Fruit fly (Drosophila melanogaster) whole organism, prepupa: ENCODE measurements around the gene CG44325.

Source experiments
- CG10631 ChIP-seq: fragments of 200-800 bp; sonication (Bioruptor generic); optimal IDR thresholded peaks from 2 replicates; lab custom pipeline; 2016; ENCODE audit warnings: missing biosample characterization, missing genetic modification characterization
- CG10669 ChIP-seq: fragments of 200-800 bp; sonication (Bioruptor generic); optimal IDR thresholded peaks from 3 replicates; lab custom pipeline; 2018; ENCODE audit warnings: missing biosample characterization, mild to moderate bottlenecking, missing genetic modification characterization, moderate library complexity
- CG11762 ChIP-seq: fragments of 200-800 bp; sonication (Bioruptor generic); optimal IDR thresholded peaks from 3 replicates; lab custom pipeline; 2016; ENCODE audit warnings: missing biosample characterization, missing genetic modification characterization; ENCODE audit not compliant: insufficient read depth
- CG11902 ChIP-seq: fragments of 200-800 bp; sonication (Bioruptor generic); optimal IDR thresholded peaks from 3 replicates; lab custom pipeline; 2016; ENCODE audit warnings: missing biosample characterization, missing genetic modification characterization
- CG15336 ChIP-seq: fragments of 200-800 bp; sonication (Bioruptor generic); IDR thresholded peaks from 2 replicates; pipeline ENCODE4 v1.3.6; 2022; ENCODE audit warnings: missing biosample characterization, missing genetic modification characterization
- CG1621 ChIP-seq: fragments of 200-800 bp; sonication (Bioruptor generic); optimal IDR thresholded peaks from 3 replicates; lab custom pipeline; 2018; ENCODE audit warnings: missing biosample characterization, mild to moderate bottlenecking, missing genetic modification characterization
- CG16779 ChIP-seq: fragments of 200-800 bp; sonication (Bioruptor generic); optimal IDR thresholded peaks from 3 replicates; lab custom pipeline; 2017; ENCODE audit warnings: missing biosample characterization, mild to moderate bottlenecking, missing genetic modification characterization
- CG3032 ChIP-seq: fragments of 200-800 bp; optimal IDR thresholded peaks from 2 replicates; lab custom pipeline; 2019; ENCODE audit warnings: missing biosample characterization, mild to moderate bottlenecking, missing genetic modification characterization, moderate library complexity
- CG31627 ChIP-seq: fragments of 200-800 bp; sonication (Bioruptor generic); optimal IDR thresholded peaks from 3 replicates; lab custom pipeline; 2016; ENCODE audit warnings: missing biosample characterization, missing genetic modification characterization
- CG34406 ChIP-seq: fragments of 200-800 bp; sonication (Bioruptor generic); optimal IDR thresholded peaks from 3 replicates; lab custom pipeline; 2016; ENCODE audit warnings: missing biosample characterization, missing genetic modification characterization
- CG3919 ChIP-seq: fragments of 200-800 bp; sonication (Bioruptor generic); optimal IDR thresholded peaks from 3 replicates; lab custom pipeline; 2016; ENCODE audit warnings: missing biosample characterization, missing genetic modification characterization
- CG4318 ChIP-seq: fragments of 200-800 bp; sonication (Bioruptor generic); optimal IDR thresholded peaks from 3 replicates; lab custom pipeline; 2017; ENCODE audit warnings: missing biosample characterization, mild to moderate bottlenecking, missing genetic modification characterization
- CG6163 ChIP-seq: fragments of 200-800 bp; sonication (Bioruptor generic); IDR thresholded peaks from 3 replicates; pipeline ENCODE4 v1.3.6; 2022; ENCODE audit warnings: missing biosample characterization, missing genetic modification characterization
- CG6276 ChIP-seq: fragments of 200-800 bp; sonication (Bioruptor generic); optimal IDR thresholded peaks from 2 replicates; lab custom pipeline; 2017; ENCODE audit warnings: missing biosample characterization, mild to moderate bottlenecking, missing genetic modification characterization
- CG6808 ChIP-seq: fragments of 200-800 bp; sonication (Bioruptor generic); optimal IDR thresholded peaks from 3 replicates; lab custom pipeline; 2017; ENCODE audit warnings: missing biosample characterization, missing genetic modification characterization, mild to moderate bottlenecking, moderate library complexity, missing genetic modification reagents
- CG6854 ChIP-seq: fragments of 200-800 bp; sonication (Bioruptor generic); optimal IDR thresholded peaks from 2 replicates; lab custom pipeline; 2017; ENCODE audit warnings: missing biosample characterization, mild to moderate bottlenecking, missing genetic modification characterization
- CG9139 ChIP-seq: fragments of 200-800 bp; sonication (Bioruptor generic); optimal IDR thresholded peaks from 3 replicates; lab custom pipeline; 2017; ENCODE audit warnings: missing biosample characterization, mild to moderate bottlenecking, missing genetic modification characterization
- Eip75B ChIP-seq: fragments of 200-800 bp; sonication (Bioruptor generic); optimal IDR thresholded peaks from 3 replicates; lab custom pipeline; 2016; ENCODE audit warnings: missing biosample characterization, missing genetic modification characterization
- Eip78C ChIP-seq: fragments of 200-800 bp; sonication (Bioruptor generic); peaks from one replicate; lab custom pipeline; 2016; ENCODE audit warnings: missing biosample characterization, missing genetic modification characterization
- Hr38 ChIP-seq: sonication (Bioruptor generic); optimal IDR thresholded peaks from 2 replicates; lab custom pipeline; 2016; ENCODE audit warnings: missing biosample characterization, missing genetic modification characterization
- Hr39 ChIP-seq: fragments of 200-800 bp; sonication (Bioruptor generic); optimal IDR thresholded peaks from 2 replicates; lab custom pipeline; 2016; ENCODE audit warnings: missing biosample characterization, missing genetic modification characterization
- Lpt ChIP-seq: fragments of 200-800 bp; sonication (Bioruptor generic); optimal IDR thresholded peaks from 3 replicates; lab custom pipeline; 2016; ENCODE audit warnings: missing biosample characterization, missing genetic modification characterization
- OdsH ChIP-seq: fragments of 200-800 bp; sonication (Bioruptor generic); optimal IDR thresholded peaks from 3 replicates; lab custom pipeline; 2016; ENCODE audit warnings: missing biosample characterization, missing genetic modification characterization
- Sox102F ChIP-seq: fragments of 200-800 bp; sonication (Bioruptor generic); optimal IDR thresholded peaks from 2 replicates; lab custom pipeline; 2016; ENCODE audit warnings: missing biosample characterization, mild to moderate bottlenecking, missing genetic modification characterization
- Sox14 ChIP-seq: fragments of 200-800 bp; sonication (Bioruptor generic); optimal IDR thresholded peaks from 3 replicates; lab custom pipeline; 2016; ENCODE audit warnings: missing biosample characterization, missing genetic modification characterization
- Sox15 ChIP-seq: fragments of 200-800 bp; sonication (Bioruptor generic); optimal IDR thresholded peaks from 3 replicates; lab custom pipeline; 2016; ENCODE audit warnings: missing biosample characterization, missing genetic modification characterization
- acj6 ChIP-seq: fragments of 200-800 bp; sonication (Bioruptor generic); optimal IDR thresholded peaks from 3 replicates; lab custom pipeline; 2016; ENCODE audit warnings: missing biosample characterization, missing genetic modification characterization
- cyc ChIP-seq: fragments of 200-800 bp; sonication (Bioruptor generic); optimal IDR thresholded peaks from 3 replicates; lab custom pipeline; 2016; ENCODE audit warnings: missing biosample characterization, missing genetic modification characterization
- dac ChIP-seq: fragments of 200-800 bp; sonication (Bioruptor generic); optimal IDR thresholded peaks from 2 replicates; lab custom pipeline; 2017; ENCODE audit warnings: missing biosample characterization, mild to moderate bottlenecking, missing genetic modification characterization
- dsx ChIP-seq: fragments of 200-800 bp; optimal IDR thresholded peaks from 3 replicates; lab custom pipeline; 2019; ENCODE audit warnings: missing biosample characterization, mild to moderate bottlenecking, missing genetic modification characterization, moderate library complexity; ENCODE audit not compliant: poor library complexity, severe bottlenecking
- eg ChIP-seq: fragments of 200-800 bp; sonication (Bioruptor generic); IDR thresholded peaks from 3 replicates; pipeline ENCODE4 v1.3.6; 2022; ENCODE audit warnings: missing biosample characterization, missing genetic modification characterization
- fd59A ChIP-seq: fragments of 200-800 bp; sonication (Bioruptor generic); optimal IDR thresholded peaks from 2 replicates; lab custom pipeline; 2017; ENCODE audit warnings: missing biosample characterization, mild to moderate bottlenecking, missing genetic modification characterization, missing genetic modification reagents
- fd85E ChIP-seq: fragments of 200-800 bp; sonication (Bioruptor generic); optimal IDR thresholded peaks from 3 replicates; lab custom pipeline; 2016; ENCODE audit warnings: missing biosample characterization, missing genetic modification characterization
- fkh ChIP-seq: fragments of 200-800 bp; sonication (Bioruptor generic); optimal IDR thresholded peaks from 3 replicates; lab custom pipeline; 2017; ENCODE audit warnings: missing biosample characterization, mild to moderate bottlenecking, missing genetic modification characterization, moderate library complexity
- lz ChIP-seq: fragments of 200-800 bp; sonication (Bioruptor generic); optimal IDR thresholded peaks from 3 replicates; lab custom pipeline; 2016; ENCODE audit warnings: missing biosample characterization, missing genetic modification characterization
- net ChIP-seq: fragments of 200-800 bp; sonication (Bioruptor generic); optimal IDR thresholded peaks from 3 replicates; lab custom pipeline; 2016; ENCODE audit warnings: missing biosample characterization, missing genetic modification characterization
- pdm3 ChIP-seq: fragments of 200-800 bp; sonication (Bioruptor generic); optimal IDR thresholded peaks from 3 replicates; lab custom pipeline; 2016; ENCODE audit warnings: missing biosample characterization, missing genetic modification characterization
- salr ChIP-seq, 2 experiments: fragments of 200-800 bp; sonication (Bioruptor generic); optimal IDR thresholded peaks; 3 replicates each; lab custom pipeline; 2016 to 2018; ENCODE audit warnings: missing biosample characterization in 2 of 2, missing genetic modification characterization in 2 of 2, mild to moderate bottlenecking in 1 of 2
- spab ChIP-seq: fragments of 200-800 bp; sonication (Bioruptor generic); optimal IDR thresholded peaks from 2 replicates; lab custom pipeline; 2017; ENCODE audit warnings: missing biosample characterization, mild to moderate bottlenecking, missing genetic modification characterization, missing genetic modification reagents
- ss ChIP-seq, 2 experiments: fragments of 200-800 bp; sonication (Bioruptor generic); optimal IDR thresholded peaks; 2 replicates in 1 of 2; 3 replicates in 1 of 2; lab custom pipeline; 2017 to 2018; ENCODE audit warnings: mild to moderate bottlenecking in 2 of 2, missing biosample characterization in 2 of 2, missing genetic modification characterization in 2 of 2, moderate library complexity in 1 of 2
- topi ChIP-seq: fragments of 200-800 bp; sonication (Bioruptor generic); optimal IDR thresholded peaks from 3 replicates; lab custom pipeline; 2016; ENCODE audit warnings: missing biosample characterization, missing genetic modification characterization

Gene CG44325

dm6 chrX:9075641-9076324, 2.5 kb downstream of the CG44325 start (continued):
- no peak for TF ChIP-seq CG1621 (tag; lab: Kevin White, UChicago)
- TF ChIP-seq dsx (GFP tag; lab: Kevin White, UChicago), result no peak
- peak; percentile 71 for TF ChIP-seq Eip75B (GFP tag; lab: Kevin White, UChicago)
- TF ChIP-seq OdsH (GFP tag; lab: Kevin White, UChicago), result peak; percentile 72
- peak; percentile 61 for TF ChIP-seq Sox15
- no peak for TF ChIP-seq fkh (GFP tag; lab: Kevin White, UChicago)
- TF ChIP-seq CG31627 (GFP tag; lab: Kevin White, UChicago), result peak; percentile 61
- TF ChIP-seq CG6854 (GFP tag; lab: Kevin White, UChicago), result no peak
- TF ChIP-seq lz (GFP tag; lab: Kevin White, UChicago), result peak; percentile 70

dm6 chrX:9074040-9074439, 4.3 kb downstream of the CG44325 start:
- TF ChIP-seq acj6 (GFP tag; lab: Kevin White, UChicago) (no peak), CG3032 (tag; lab: Kevin White, UChicago) (no peak), pdm3 (no peak), lz (GFP tag; lab: Kevin White, UChicago) (no peak), CG16779 (tag; lab: Kevin White, UChicago) (no peak), cyc (GFP tag; lab: Kevin White, UChicago) (no peak), salr (GFP tag; optimal IDR thresholded peaks at IDR 0.05; lab: Kevin White, UChicago) (no peak), eg (GFP tag; lab: Robert Waterston, UW) (no peak), Hr39 (no peak), CG6854 (GFP tag; lab: Kevin White, UChicago) (no peak), CG1621 (tag; lab: Kevin White, UChicago) (no peak), Hr38 (no peak), CG9139 (GFP tag; lab: Kevin White, UChicago) (no peak)

DNA sequence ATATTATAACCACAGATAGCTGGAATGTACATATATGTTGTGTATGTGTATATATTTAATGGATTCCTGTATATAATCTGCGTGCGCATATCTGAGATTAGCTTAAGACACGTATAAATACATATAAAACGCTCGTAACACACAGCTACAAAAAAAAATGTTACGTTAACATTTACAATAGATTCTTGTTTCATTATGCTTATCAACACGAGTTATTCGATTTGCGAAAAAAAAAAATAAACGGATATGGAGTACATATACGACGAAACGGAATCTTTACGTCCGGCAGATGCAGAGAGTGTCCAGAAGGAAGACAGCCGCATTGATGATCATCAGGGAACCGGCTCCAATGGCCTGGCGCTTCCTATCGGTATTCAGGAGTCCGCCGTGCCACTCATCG, 7.0 kb downstream of the CG44325 start, which contains the start of gene CG10970:
TSS of gene CG10970 (minus strand) at position 101 of the 400 bp plus-strand sequence.
- TF ChIP-seq salr (GFP tag; optimal IDR thresholded peaks at IDR 0.05; lab: Kevin White, UChicago), result no peak
- no peak for TF ChIP-seq CG11762 (GFP tag; lab: Kevin White, UChicago)
- TF ChIP-seq Hr38, result no peak
- no peak for TF ChIP-seq topi

DNA sequence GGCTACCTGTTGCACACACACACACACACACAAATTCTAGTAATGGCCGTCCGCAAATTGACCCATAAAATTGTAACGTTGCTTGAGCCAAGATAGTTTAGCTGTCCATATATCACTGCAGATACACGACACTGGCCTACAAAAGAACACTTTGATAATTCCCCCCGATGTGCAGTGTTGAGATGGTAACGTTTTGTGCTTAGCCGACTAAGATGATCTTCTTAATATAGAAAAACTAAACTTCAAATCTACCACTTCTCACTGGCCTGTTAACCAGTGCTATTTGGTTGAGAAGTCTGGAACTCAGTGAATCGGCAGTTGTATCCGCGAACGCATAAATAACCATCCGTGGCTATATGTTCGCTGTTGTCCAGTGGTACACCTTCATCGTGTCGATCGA, 9.5 kb downstream of the CG44325 start:
- peak; percentile 52 for TF ChIP-seq CG10631 (GFP tag; lab: Kevin White, UChicago)
- peak; percentile 33 for TF ChIP-seq CG31627 (GFP tag; lab: Kevin White, UChicago)
- peak; percentile 32 for TF ChIP-seq dac
- TF ChIP-seq CG4318, result peak; percentile 38
- peak; percentile 83 to 84 for TF ChIP-seq ss (GFP tag; optimal IDR thresholded peaks at IDR 0.05; lab: Kevin White, UChicago)
- TF ChIP-seq dsx (GFP tag; lab: Kevin White, UChicago), result peak; percentile 79
- TF ChIP-seq CG6808, result peak; percentile 65
- TF ChIP-seq fd59A (GFP tag; lab: Kevin White, UChicago), result peak; percentile 68
- TF ChIP-seq Lpt (GFP tag; lab: Kevin White, UChicago), result peak; percentile 21
- TF ChIP-seq Sox14 (GFP tag; lab: Kevin White, UChicago), result peak; percentile 53
- no peak for TF ChIP-seq Sox102F (GFP tag; lab: Kevin White, UChicago)
- peak; percentile 41 for TF ChIP-seq CG16779 (tag; lab: Kevin White, UChicago)
- TF ChIP-seq CG6276 (GFP tag; lab: Kevin White, UChicago), result peak; percentile 54
- peak; percentile 6 for TF ChIP-seq CG11762 (GFP tag; lab: Kevin White, UChicago)
- peak; percentile 61 for TF ChIP-seq CG9139 (GFP tag; lab: Kevin White, UChicago)
- no peak for TF ChIP-seq fkh (GFP tag; lab: Kevin White, UChicago)
- peak; percentile 69 for TF ChIP-seq CG15336 (GFP tag; lab: Robert Waterston, UW)
- no peak for TF ChIP-seq CG11902 (GFP tag; lab: Kevin White, UChicago)
- TF ChIP-seq CG6854 (GFP tag; lab: Kevin White, UChicago), result no peak
- TF ChIP-seq eg (GFP tag; lab: Robert Waterston, UW), result peak; percentile 85
- TF ChIP-seq net (GFP tag; lab: Kevin White, UChicago), result peak; percentile 46
- peak; percentile 19 for TF ChIP-seq topi
- peak; percentile 56 for TF ChIP-seq Eip75B (GFP tag; lab: Kevin White, UChicago)
- peak; percentile 91 for TF ChIP-seq CG6163 (GFP tag; lab: Robert Waterston, UW)
- peak; percentile 94 for TF ChIP-seq Eip78C (GFP tag; lab: Kevin White, UChicago)
- TF ChIP-seq CG3919 (GFP tag; lab: Kevin White, UChicago), result peak; percentile 51
- no peak for TF ChIP-seq fd85E (GFP tag; lab: Kevin White, UChicago)
- TF ChIP-seq spab (GFP tag; lab: Kevin White, UChicago), result peak; percentile 63
- peak; percentile 62 for TF ChIP-seq OdsH (GFP tag; lab: Kevin White, UChicago)
- peak; percentile 4 for TF ChIP-seq CG34406 (GFP tag; lab: Kevin White, UChicago)
- peak; percentile 71 for TF ChIP-seq CG3032 (tag; lab: Kevin White, UChicago)
- TF ChIP-seq CG10669 (GFP tag; lab: Kevin White, UChicago), result peak; percentile 68
